Worm (Caenorhabditis elegans) whole organism, L4/young adult: ENCODE data around the gene K05F1.9.
"Not testable (repeated sequence)": the region's sequence is repeated elsewhere in the genome, so short reads cannot be mapped to it uniquely, and the experiment has no call there.

Experiments used
- W03F9.2 ChIP-seq: fragments of 150-350 bp; optimal IDR thresholded peaks from 2 replicates; lab custom pipeline; 2014; ENCODE audit warnings: missing biosample characterization, missing genetic modification characterization
- dao-5 ChIP-seq: sonication (generic microtip); optimal IDR thresholded peaks from 2 replicates; lab custom pipeline; 2016; ENCODE audit warnings: missing genotype, missing genetic modification characterization, moderate library complexity, missing compliant biosample characterization
- him-1 ChIP-seq: sonication (generic microtip); optimal IDR thresholded peaks from 2 replicates; lab custom pipeline; 2016; ENCODE audit warnings: missing genotype, missing genetic modification reagents, missing genetic modification characterization, missing compliant biosample characterization

Gene K05F1.9

DNA sequence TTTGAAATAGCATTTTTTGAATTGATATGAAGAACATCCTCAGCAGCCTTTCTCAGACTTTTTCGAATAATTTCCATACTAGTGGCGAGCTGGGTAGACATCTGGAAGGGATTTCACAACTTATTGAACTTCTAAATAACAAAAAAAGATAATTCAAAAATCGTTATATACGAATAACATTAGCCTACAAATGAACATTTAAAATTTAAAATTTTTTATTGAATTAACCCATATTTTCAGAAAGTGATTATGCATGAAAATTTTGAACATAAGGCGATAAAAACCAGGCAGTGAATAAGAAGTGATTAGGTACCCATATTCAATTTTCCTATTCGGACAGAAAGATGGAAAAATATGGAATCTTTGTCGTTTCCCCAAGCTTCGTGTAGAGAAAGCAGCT, 27.5 kb upstream of the K05F1.9 start, which contains the start of gene ZK1248.11:
ZK1248.11 (minus strand) TSS at position 101 of the 400 bp plus-strand sequence.
- TF ChIP-seq W03F9.2 (tag; lab: Kevin White, UChicago) (no peak), dao-5 (tag; lab: Kevin White, UChicago) (no peak), him-1 (tag; lab: Kevin White, UChicago) (no peak)

DNA sequence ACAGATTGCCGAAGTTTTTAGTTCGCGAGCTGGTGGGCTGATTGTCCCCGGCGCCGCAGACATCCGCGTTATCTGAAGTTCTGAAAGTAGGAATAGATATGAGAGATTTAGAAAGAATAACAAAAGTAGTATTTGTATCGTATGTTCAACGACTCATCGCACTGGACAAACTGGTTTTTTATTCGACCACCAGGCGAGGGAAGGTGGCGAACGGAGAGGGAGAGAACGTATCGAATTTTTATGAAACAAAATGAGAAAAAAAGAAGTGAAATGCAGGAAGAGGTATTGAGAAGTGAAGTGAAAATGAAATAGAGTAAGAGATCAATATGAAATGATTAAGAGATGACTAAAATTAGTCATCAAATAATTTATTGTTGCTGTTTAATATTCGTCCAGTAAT, 26.4 kb upstream of the K05F1.9 start, which contains the start of gene tbc-2:
tbc-2 (minus strand) TSS at position 80 of the 400 bp plus-strand sequence.
- TF ChIP-seq him-1 (tag; lab: Kevin White, UChicago) (no peak), W03F9.2 (tag; lab: Kevin White, UChicago) (no peak)

DNA sequence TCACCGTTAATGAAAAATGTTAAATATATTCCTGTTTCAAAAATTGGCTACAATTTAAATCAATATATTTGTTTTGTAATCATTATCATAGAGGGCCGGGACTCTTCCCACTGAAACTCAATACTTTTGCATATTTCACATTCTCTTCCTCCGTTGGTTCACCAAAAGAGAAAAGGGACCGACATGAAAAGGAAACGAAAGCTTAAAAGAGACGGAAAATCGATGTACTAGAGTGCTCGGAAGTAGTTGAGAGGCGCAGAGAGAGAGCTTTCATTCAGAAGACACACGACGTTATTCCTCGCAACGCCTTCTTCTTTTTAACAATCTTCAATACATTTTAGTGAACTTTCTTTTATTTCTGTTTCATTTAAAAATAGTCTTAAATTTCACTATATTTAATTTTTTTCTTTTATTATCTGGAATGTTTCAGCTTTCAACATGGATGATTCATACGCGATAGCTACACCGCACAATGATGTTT, 19.3 kb upstream of the K05F1.9 start, which contains the start of gene ehs-1:
ehs-1 (plus strand) TSS at position 431 of the 481 bp plus-strand sequence.
- TF ChIP-seq W03F9.2 (tag; lab: Kevin White, UChicago) = no peak
- no peak for TF ChIP-seq dao-5 (tag; lab: Kevin White, UChicago)
- TF ChIP-seq him-1 (tag; lab: Kevin White, UChicago) = no peak

DNA sequence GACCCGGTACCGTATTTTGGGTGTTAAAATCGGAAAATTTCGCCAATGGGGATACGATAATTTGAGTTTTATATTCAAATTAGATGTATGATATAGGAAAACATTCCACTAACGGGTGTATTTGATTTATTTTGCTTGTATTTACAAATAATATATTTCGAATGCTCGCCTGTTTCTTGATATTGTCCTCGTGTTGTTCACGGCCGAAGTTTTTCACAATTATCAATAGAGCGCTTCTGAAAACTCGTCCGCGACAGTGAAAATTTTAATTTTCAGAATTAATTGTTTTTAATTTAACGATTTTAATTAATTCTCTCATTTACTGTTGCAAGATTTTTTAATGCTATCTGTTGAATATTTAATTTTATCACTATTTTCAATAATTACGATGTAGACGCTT, 18.7 kb upstream of the K05F1.9 start:
- peak; percentile 61 for TF ChIP-seq W03F9.2 (tag; lab: Kevin White, UChicago)
- no peak for TF ChIP-seq him-1 (tag; lab: Kevin White, UChicago)

DNA sequence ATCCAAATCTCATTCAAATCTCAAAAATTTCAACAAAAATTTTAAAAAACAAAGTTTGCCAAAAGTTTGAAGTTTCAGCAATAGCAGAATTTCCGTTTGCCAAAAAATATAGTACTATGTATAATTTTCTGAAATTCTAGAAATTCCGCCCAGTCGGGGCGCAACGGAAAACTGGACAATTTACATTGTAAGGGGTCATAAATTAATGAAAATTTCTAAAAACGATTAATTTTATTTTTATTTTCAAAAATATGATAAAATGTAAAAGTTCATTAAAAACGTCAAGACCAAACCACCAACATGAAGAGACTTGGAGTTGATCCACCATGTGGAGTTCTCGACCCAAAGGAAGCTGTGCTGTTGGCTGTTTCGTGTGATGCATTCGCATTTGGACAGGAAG, 17.3 kb upstream of the K05F1.9 start, which contains the start of gene ZK1248.4:
ZK1248.4 (plus strand) TSS at position 301 of the 400 bp plus-strand sequence.
- TF ChIP-seq dao-5 (tag; lab: Kevin White, UChicago) = no peak
- TF ChIP-seq W03F9.2 (tag; lab: Kevin White, UChicago) = no peak
- no peak for TF ChIP-seq him-1 (tag; lab: Kevin White, UChicago)

DNA sequence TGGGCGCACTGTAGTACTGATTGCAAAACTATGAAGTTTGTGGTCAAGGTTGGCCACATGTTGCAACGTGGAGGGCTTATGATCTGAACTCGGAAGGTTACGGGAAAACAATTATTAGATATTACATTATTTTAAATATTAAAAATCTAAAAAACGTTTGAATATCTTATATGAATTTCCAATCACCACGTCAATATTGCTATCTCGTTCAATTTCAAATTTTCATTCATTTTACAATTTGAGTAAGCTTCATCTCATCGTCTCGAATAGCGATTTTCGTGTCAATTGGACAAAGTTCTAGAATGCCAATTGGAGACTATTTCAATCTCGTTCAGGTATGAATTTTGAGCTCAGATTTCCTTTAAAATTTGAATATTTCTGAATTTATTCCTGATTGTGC, 15.4 kb upstream of the K05F1.9 start, which contains the start of gene ZK1248.20:
ZK1248.20 (plus strand) TSS at position 301 of the 400 bp plus-strand sequence.
- TF ChIP-seq him-1 (tag; lab: Kevin White, UChicago) = no peak
- no peak for TF ChIP-seq dao-5 (tag; lab: Kevin White, UChicago)
- TF ChIP-seq W03F9.2 (tag; lab: Kevin White, UChicago) = no peak

DNA sequence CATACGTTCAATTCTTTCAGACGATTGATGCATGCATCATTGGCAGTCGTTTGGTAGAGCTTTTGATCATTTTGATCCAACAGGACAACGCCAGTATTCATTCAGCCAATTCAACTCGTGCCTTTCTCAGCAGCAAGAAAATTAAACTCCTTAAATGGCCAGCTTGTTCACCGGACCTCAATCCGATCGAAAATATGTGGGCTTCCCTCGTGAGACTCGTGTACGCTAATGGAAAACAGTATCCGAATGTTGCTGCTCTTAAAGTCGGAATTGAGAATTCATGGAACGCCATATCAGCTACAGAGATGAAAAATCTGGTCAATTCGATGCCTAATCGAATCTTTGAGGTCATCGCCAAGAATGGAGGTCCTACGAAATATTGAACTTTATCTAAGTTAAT, 14.4 kb upstream of the K05F1.9 start, which contains the start of gene wago-5:
wago-5 (minus strand) TSS at position 101 of the 400 bp plus-strand sequence.
- TF ChIP-seq W03F9.2, him-1, dao-5 (tag; lab: Kevin White, UChicago): not testable (repeated sequence)

DNA sequence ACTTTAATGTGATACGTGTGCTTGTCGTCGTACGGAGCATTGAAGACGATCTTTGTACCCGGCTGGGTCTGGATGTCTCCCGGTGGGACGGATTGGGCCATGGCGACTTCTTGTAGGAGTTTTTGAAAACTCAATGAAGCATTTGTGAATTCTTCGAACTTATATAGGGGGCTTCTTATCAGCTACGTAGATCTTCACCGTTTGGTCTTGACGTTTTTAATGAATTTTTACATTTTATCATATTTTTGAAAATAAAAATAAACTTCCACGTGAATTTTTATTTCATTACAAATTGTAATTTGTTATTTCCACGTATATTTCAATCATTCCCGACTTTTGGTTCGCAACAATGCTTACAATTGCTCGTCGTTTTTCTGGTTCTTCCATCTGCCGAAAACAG, 9.3 kb upstream of the K05F1.9 start, which contains the start of the genes msp-64 and ZK1248.5:
msp-64 (minus strand) TSS at position 101 of the 400 bp plus-strand sequence.
ZK1248.5 (plus strand) TSS at position 285 of the 400 bp plus-strand sequence.
- TF ChIP-seq dao-5 (tag; lab: Kevin White, UChicago) = no peak
- TF ChIP-seq W03F9.2 (tag; lab: Kevin White, UChicago) = no peak
- no peak for TF ChIP-seq him-1 (tag; lab: Kevin White, UChicago)

DNA sequence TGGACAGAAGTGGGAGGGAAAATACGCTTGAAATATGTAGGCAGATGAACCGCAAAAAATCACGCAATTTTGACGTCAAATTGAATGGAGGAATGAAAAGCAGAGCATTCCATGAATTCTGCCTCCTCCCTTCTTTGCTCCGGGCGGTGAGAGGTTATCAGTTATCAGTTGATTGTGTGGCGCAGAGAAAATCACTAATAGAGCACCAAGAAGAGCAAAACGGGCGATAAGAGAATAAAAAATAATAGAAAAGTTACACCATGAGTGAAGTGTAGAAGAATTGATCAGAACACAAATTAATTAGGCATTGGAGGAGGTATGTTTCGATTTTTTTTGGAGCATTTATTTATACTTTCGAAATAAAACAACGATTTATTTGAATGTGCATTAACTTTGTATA, 5.6 kb upstream of the K05F1.9 start:
- TF ChIP-seq dao-5 (tag; lab: Kevin White, UChicago) (no peak), him-1 (tag; lab: Kevin White, UChicago) (no peak), W03F9.2 (tag; lab: Kevin White, UChicago) (no peak)

DNA sequence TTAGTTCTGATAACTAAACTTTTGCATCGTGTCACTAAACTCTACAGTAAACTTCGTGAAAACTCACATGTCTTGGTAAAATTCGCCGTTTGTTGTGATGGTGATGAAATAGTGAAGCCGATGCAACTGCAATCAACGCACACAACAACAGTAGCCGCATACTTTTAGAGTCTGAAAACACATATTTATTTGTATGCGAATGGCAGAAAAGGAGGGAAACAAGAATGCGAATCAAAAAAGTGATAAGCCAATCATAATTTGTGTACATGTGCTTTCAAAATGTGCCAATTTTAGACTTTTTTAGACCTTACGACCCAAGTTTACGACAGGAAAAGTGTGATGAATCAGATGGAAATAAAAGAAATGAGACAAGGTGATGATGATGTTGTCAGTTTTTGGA, 4.3 kb upstream of the K05F1.9 start, which contains the start of gene K05F1.10:
K05F1.10 (minus strand) TSS at position 171 of the 400 bp plus-strand sequence.
- TF ChIP-seq dao-5 (tag; lab: Kevin White, UChicago) (no peak), him-1 (tag; lab: Kevin White, UChicago) (no peak), W03F9.2 (tag; lab: Kevin White, UChicago) (no peak)

DNA sequence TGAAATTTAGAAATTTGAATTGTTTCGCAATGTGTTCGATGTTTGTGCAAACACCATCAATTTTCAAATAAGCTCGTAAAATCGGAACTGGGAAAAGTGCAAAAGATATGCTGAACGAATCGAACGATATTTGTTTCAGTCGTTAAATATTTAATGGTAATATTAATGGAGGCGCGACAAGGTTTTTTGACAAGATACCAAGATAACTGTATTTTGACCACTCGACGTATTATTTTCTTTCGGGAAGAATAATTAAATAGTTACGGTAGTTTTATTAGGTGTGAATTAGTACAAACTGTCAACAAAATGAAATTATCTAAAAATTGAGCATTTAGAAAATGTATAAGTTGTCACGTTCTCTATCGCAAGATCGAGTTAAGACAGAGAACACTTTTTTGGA, 3.3 kb upstream of the K05F1.9 start:
- TF ChIP-seq dao-5 (tag; lab: Kevin White, UChicago) (no peak), W03F9.2 (tag; lab: Kevin White, UChicago) (no peak), him-1 (tag; lab: Kevin White, UChicago) (no peak)

DNA sequence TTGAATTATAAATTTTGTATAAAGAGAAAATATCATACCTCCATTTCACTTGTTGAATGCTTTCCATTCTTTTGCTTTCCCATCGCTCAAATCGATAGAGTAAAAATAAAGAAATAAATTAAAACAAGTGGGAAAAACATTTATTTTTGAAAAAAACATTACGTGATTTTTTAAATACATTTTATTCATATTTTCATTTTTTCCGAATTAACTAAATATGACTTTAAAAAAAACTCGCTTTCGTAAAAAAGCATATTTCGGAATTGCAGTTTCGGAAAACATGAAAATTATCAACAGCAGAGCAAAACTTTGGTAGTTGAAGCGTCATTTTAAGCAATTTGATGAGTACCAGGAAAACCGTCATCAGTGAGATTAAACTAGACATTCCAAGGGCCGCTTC, 1.4 kb downstream of the K05F1.9 start, which contains the start of gene K05F1.8:
K05F1.8 (minus strand) TSS at position 101 of the 400 bp plus-strand sequence.
- TF ChIP-seq dao-5 (tag; lab: Kevin White, UChicago) (no peak), W03F9.2 (tag; lab: Kevin White, UChicago) (no peak), him-1 (tag; lab: Kevin White, UChicago) (no peak)

DNA sequence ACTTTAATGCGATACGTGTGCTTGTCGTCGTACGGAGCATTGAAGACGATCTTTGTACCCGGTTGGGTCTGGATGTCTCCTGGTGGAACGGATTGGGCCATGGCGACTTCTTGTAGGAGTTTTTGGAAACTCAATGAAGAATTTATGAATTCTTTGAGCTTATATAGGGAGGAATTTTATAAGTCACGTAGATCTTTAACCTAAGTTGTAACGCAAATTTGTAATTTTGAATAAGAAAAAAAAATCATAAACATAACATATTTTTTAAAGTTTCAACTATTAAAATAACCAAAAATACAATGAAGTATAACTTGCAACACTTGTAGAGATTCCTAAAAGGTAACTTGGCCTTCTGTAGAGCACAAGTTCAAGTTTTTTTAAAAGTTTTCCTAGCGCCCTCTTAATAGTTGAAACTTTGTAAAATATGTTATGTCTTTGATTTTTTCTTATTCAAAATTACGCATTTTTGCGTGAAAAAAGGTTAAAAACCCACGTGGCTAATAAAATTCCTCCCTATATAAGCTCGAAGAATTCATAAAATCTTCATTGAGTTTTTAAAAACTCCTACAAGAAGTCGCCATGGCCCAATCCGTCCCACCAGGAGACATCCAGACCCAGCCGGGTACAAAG, 3.5 kb downstream of the K05F1.9 start, which contains the start of the genes msp-63 and msp-142:
msp-63 (minus strand) TSS at position 101 of the 630 bp plus-strand sequence.
msp-142 (plus strand) TSS at position 580 of the 630 bp plus-strand sequence.
- TF ChIP-seq dao-5 (tag; lab: Kevin White, UChicago) = no peak
- TF ChIP-seq him-1 (tag; lab: Kevin White, UChicago) = no peak
- no peak for TF ChIP-seq W03F9.2 (tag; lab: Kevin White, UChicago)
